Fruit fly (Drosophila melanogaster) whole organism, embryonic: ENCODE results near the gene Ssu72.

Experiments
- CG10147 ChIP-seq: fragments of 200-800 bp; sonication (Bioruptor generic); optimal IDR thresholded peaks from 2 replicates; lab custom pipeline; 2019; ENCODE audit warnings: missing biosample characterization, mild to moderate bottlenecking, missing genetic modification characterization, moderate library complexity
- CG10267 ChIP-seq: fragments of 200-800 bp; sonication (Bioruptor generic); optimal IDR thresholded peaks from 2 replicates; lab custom pipeline; 2018; ENCODE audit warnings: missing biosample characterization, mild to moderate bottlenecking, missing genetic modification characterization, moderate library complexity
- CG11456 ChIP-seq: fragments of 200-800 bp; sonication (Bioruptor generic); IDR thresholded peaks from 3 replicates; pipeline ENCODE4 v1.3.6; 2022; ENCODE audit warnings: missing biosample characterization, missing genetic modification characterization
- CG14667 ChIP-seq: fragments of 200-800 bp; sonication (Bioruptor generic); IDR thresholded peaks from 2 replicates; pipeline ENCODE4 v1.3.6; 2022; ENCODE audit warnings: missing biosample characterization, missing genetic modification characterization
- CG1529 ChIP-seq: fragments of 200-800 bp; sonication (Bioruptor generic); optimal IDR thresholded peaks from 3 replicates; lab custom pipeline; 2018; ENCODE audit warnings: missing biosample characterization, missing genetic modification characterization
- CG17361 ChIP-seq: fragments of 200-800 bp; sonication (Bioruptor generic); IDR thresholded peaks from 3 replicates; pipeline ENCODE4 v1.3.6; 2022; ENCODE audit warnings: missing biosample characterization, missing genetic modification characterization
- CG18262 ChIP-seq: fragments of 200-800 bp; optimal IDR thresholded peaks from 3 replicates; lab custom pipeline; 2019; ENCODE audit warnings: missing biosample characterization, mild to moderate bottlenecking, missing genetic modification characterization, moderate library complexity
- CG18619 ChIP-seq: fragments of 200-800 bp; sonication (Bioruptor generic); optimal IDR thresholded peaks from 3 replicates; lab custom pipeline; 2017; ENCODE audit warnings: missing biosample characterization, mild to moderate bottlenecking, missing genetic modification characterization
- CG2199 ChIP-seq: fragments of 200-800 bp; sonication (Bioruptor generic); IDR thresholded peaks from 3 replicates; pipeline ENCODE4 v1.3.6; 2022; ENCODE audit warnings: missing biosample characterization, missing genetic modification characterization
- CG33557 ChIP-seq: fragments of 200-800 bp; sonication (Bioruptor generic); optimal IDR thresholded peaks from 2 replicates; lab custom pipeline; 2019; ENCODE audit warnings: missing biosample characterization, mild to moderate bottlenecking, missing genetic modification characterization, moderate library complexity
- CG34224 ChIP-seq: fragments of 200-800 bp; sonication (Bioruptor generic); IDR thresholded peaks from 3 replicates; pipeline ENCODE4 v1.3.6; 2022; ENCODE audit warnings: missing biosample characterization, missing genetic modification characterization; ENCODE audit not compliant: partially characterized antibody
- CG3726 ChIP-seq: fragments of 200-800 bp; sonication (Bioruptor generic); IDR thresholded peaks from 3 replicates; pipeline ENCODE4, ENCODE4 v1.3.6; 2022; ENCODE audit warnings: missing biosample characterization, missing genetic modification characterization
- CG5180 ChIP-seq: fragments of 200-800 bp; sonication (Bioruptor generic); optimal IDR thresholded peaks from 3 replicates; lab custom pipeline; 2017; ENCODE audit warnings: missing biosample characterization, missing genetic modification characterization, mild to moderate bottlenecking, moderate library complexity, missing genetic modification reagents
- CG7556 ChIP-seq: fragments of 200-800 bp; sonication (Bioruptor generic); optimal IDR thresholded peaks from 2 replicates; lab custom pipeline; 2017; ENCODE audit warnings: missing biosample characterization, mild to moderate bottlenecking, missing genetic modification characterization
- CG8281 ChIP-seq: fragments of 200-800 bp; sonication (Bioruptor generic); optimal IDR thresholded peaks from 2 replicates; lab custom pipeline; 2018; ENCODE audit warnings: missing biosample characterization, mild to moderate bottlenecking, missing genetic modification characterization, moderate library complexity
- CG8290 ChIP-seq, 3 experiments: fragments of 200-800 bp; sonication (Bioruptor generic); optimal IDR thresholded peaks; 2 replicates each; lab custom pipeline; 2016 to 2019; ENCODE audit warnings: missing biosample characterization in 3 of 3, missing genetic modification characterization in 3 of 3, mild to moderate bottlenecking in 2 of 3, moderate library complexity in 1 of 3
- Dad ChIP-seq: fragments of 200-800 bp; sonication (Bioruptor generic); optimal IDR thresholded peaks from 3 replicates; lab custom pipeline; 2016; ENCODE audit warnings: missing biosample characterization, missing genetic modification characterization
- Deaf1 ChIP-seq: fragments of 200-800 bp; optimal IDR thresholded peaks from 3 replicates; lab custom pipeline; 2019; ENCODE audit warnings: missing biosample characterization, mild to moderate bottlenecking, missing genetic modification characterization, moderate library complexity
- Dek ChIP-seq: fragments of 200-800 bp; sonication (Bioruptor generic); optimal IDR thresholded peaks from 3 replicates; lab custom pipeline; 2019; ENCODE audit warnings: missing biosample characterization, mild to moderate bottlenecking, missing genetic modification characterization, moderate library complexity
- Dfd ChIP-seq, 2 experiments: fragments of >200 bp; optimal IDR thresholded peaks; 2 replicates each; lab custom pipeline; 2017; ENCODE audit warnings: missing biosample characterization in 2 of 2, missing genetic modification characterization in 2 of 2
- E2f1 ChIP-seq: fragments of 200-800 bp; sonication (Bioruptor generic); IDR thresholded peaks from 2 replicates; pipeline ENCODE4 v1.3.6; 2022; ENCODE audit warnings: missing biosample characterization, missing genetic modification characterization
- H2.0 ChIP-seq: fragments of 200-800 bp; sonication (Bioruptor generic); IDR thresholded peaks from 2 replicates; pipeline ENCODE4 v1.3.6; 2022; ENCODE audit warnings: missing biosample characterization, missing genetic modification characterization
- Hand ChIP-seq: fragments of 200-800 bp; sonication (Bioruptor generic); optimal IDR thresholded peaks from 2 replicates; lab custom pipeline; 2017; ENCODE audit warnings: mild to moderate bottlenecking, missing biosample characterization, missing genetic modification reagents, missing genetic modification characterization
- Hey ChIP-seq: fragments of 200-800 bp; sonication (Bioruptor generic); optimal IDR thresholded peaks from 3 replicates; lab custom pipeline; 2018; ENCODE audit warnings: missing biosample characterization, mild to moderate bottlenecking, missing genetic modification characterization
- Hmx ChIP-seq: fragments of 200-800 bp; sonication (Bioruptor generic); optimal IDR thresholded peaks from 2 replicates; lab custom pipeline; 2016; ENCODE audit warnings: missing biosample characterization, missing genetic modification characterization
- Hr3 ChIP-seq: fragments of 200-800 bp; sonication (Bioruptor generic); optimal IDR thresholded peaks from 3 replicates; lab custom pipeline; 2016; ENCODE audit warnings: missing biosample characterization, missing genetic modification characterization
- Hsf ChIP-seq: fragments of 200-800 bp; sonication (Bioruptor generic); optimal IDR thresholded peaks from 3 replicates; lab custom pipeline; 2016; ENCODE audit warnings: missing biosample characterization, missing genetic modification characterization
- MBD-R2 ChIP-seq: fragments of 200-800 bp; sonication (Bioruptor generic); IDR thresholded peaks from 2 replicates; pipeline ENCODE4 v1.3.6; 2022; ENCODE audit warnings: missing biosample characterization, missing genetic modification characterization
- Med ChIP-seq: fragments of 200-800 bp; sonication (Bioruptor generic); peaks from one replicate; lab custom pipeline; 2016; ENCODE audit warnings: missing biosample characterization, missing genetic modification characterization, mild to moderate bottlenecking, inconsistent platforms, moderate library complexity
- Myb ChIP-seq: fragments of 200-800 bp; sonication (Bioruptor generic); optimal IDR thresholded peaks from 2 replicates; lab custom pipeline; 2016; ENCODE audit warnings: missing biosample characterization, missing genetic modification characterization
- NFAT ChIP-seq: fragments of 200-800 bp; sonication (Bioruptor generic); IDR thresholded peaks from 2 replicates; pipeline ENCODE4 v1.3.6; 2022; ENCODE audit warnings: missing biosample characterization, missing genetic modification characterization
- Xbp1 ChIP-seq: fragments of 200-800 bp; sonication (Bioruptor generic); optimal IDR thresholded peaks from 3 replicates; lab custom pipeline; 2016; ENCODE audit warnings: missing biosample characterization, mild to moderate bottlenecking, missing genetic modification characterization
- YL-1 ChIP-seq: fragments of 200-800 bp; sonication (Bioruptor generic); optimal IDR thresholded peaks from 3 replicates; lab custom pipeline; 2017; ENCODE audit warnings: missing biosample characterization, mild to moderate bottlenecking, missing genetic modification characterization
- ap ChIP-seq: fragments of 200-800 bp; sonication (Bioruptor generic); IDR thresholded peaks from 2 replicates; pipeline ENCODE4 v1.3.6; 2022; ENCODE audit warnings: missing biosample characterization, missing genetic modification characterization
- az2 ChIP-seq: fragments of 200-800 bp; sonication (Bioruptor generic); optimal IDR thresholded peaks from 3 replicates; lab custom pipeline; 2016; ENCODE audit warnings: missing biosample characterization, missing genetic modification characterization
- bcd ChIP-seq: fragments of 200-800 bp; sonication (Bioruptor generic); optimal IDR thresholded peaks from 2 replicates; lab custom pipeline; 2017; ENCODE audit warnings: missing biosample characterization, mild to moderate bottlenecking, missing genetic modification characterization
- cad ChIP-seq: fragments of >200 bp; optimal IDR thresholded peaks from 2 replicates; lab custom pipeline; 2017; ENCODE audit warnings: missing biosample characterization, missing genetic modification characterization
- cato ChIP-seq: fragments of 200-800 bp; sonication (Bioruptor generic); optimal IDR thresholded peaks from 2 replicates; lab custom pipeline; 2016; ENCODE audit warnings: missing biosample characterization, missing genetic modification characterization, borderline replicate concordance
- dm ChIP-seq: fragments of 200-800 bp; sonication (Bioruptor generic); optimal IDR thresholded peaks from 3 replicates; lab custom pipeline; 2016; ENCODE audit warnings: missing biosample characterization, missing genetic modification characterization
- dpn ChIP-seq, 2 experiments: fragments of 200-800 bp; sonication (Bioruptor generic); optimal IDR thresholded peaks; 3 replicates each; lab custom pipeline; 2016; ENCODE audit warnings: missing biosample characterization in 2 of 2, missing genetic modification characterization in 2 of 2
- grau ChIP-seq: fragments of 200-800 bp; optimal IDR thresholded peaks from 3 replicates; lab custom pipeline; 2019; ENCODE audit warnings: missing biosample characterization, mild to moderate bottlenecking, missing genetic modification characterization, moderate library complexity
- hkb ChIP-seq, 2 experiments: fragments of 200-800 bp in 1 of 2; fragments of >200 bp in 1 of 2; sonication (Bioruptor generic) in 1 of 2; IDR thresholded peaks in 1 of 2; optimal IDR thresholded peaks in 1 of 2; 2 replicates each; pipeline versions ENCODE4 v1.3.6 to Lab custom; 2017 to 2022; ENCODE audit warnings: missing biosample characterization in 1 of 2, missing genetic modification characterization in 1 of 2
- lola ChIP-seq, 3 experiments: fragments of >200 bp in 2 of 3; fragments of 200-800 bp in 1 of 3; sonication (Bioruptor generic) in 1 of 3; optimal IDR thresholded peaks; 2 replicates each; lab custom pipeline; 2017 to 2019; ENCODE audit warnings: missing biosample characterization in 3 of 3, missing genetic modification characterization in 3 of 3, mild to moderate bottlenecking in 1 of 3, moderate library complexity in 1 of 3
- maf-S ChIP-seq: fragments of 200-800 bp; sonication (Bioruptor generic); optimal IDR thresholded peaks from 2 replicates; lab custom pipeline; 2016; ENCODE audit warnings: missing biosample characterization, missing genetic modification characterization
- pho ChIP-seq: fragments of 200-800 bp; sonication (Bioruptor generic); optimal IDR thresholded peaks from 2 replicates; lab custom pipeline; 2016; ENCODE audit warnings: missing biosample characterization, missing genetic modification characterization
- run ChIP-seq: fragments of 200-800 bp; sonication (Bioruptor generic); optimal IDR thresholded peaks from 3 replicates; lab custom pipeline; 2018; ENCODE audit warnings: missing biosample characterization, mild to moderate bottlenecking, missing genetic modification characterization
- twi ChIP-seq: fragments of 200-800 bp; optimal IDR thresholded peaks from 2 replicates; lab custom pipeline; 2019; ENCODE audit warnings: missing biosample characterization, mild to moderate bottlenecking, missing genetic modification characterization, moderate library complexity
- vvl ChIP-seq: fragments of 200-800 bp; sonication (Bioruptor generic); IDR thresholded peaks from 2 replicates; pipeline ENCODE4 v1.3.6; 2022; ENCODE audit warnings: missing biosample characterization, missing genetic modification characterization
- wor ChIP-seq: fragments of 200-800 bp; sonication (Bioruptor generic); IDR thresholded peaks from 2 replicates; pipeline ENCODE4 v1.3.6; 2022; ENCODE audit warnings: missing biosample characterization, missing genetic modification characterization

Gene Ssu72

dm6 chrX:19645873-19646541 lies 18.4 kb upstream of the Ssu72 start, which contains the start of gene Arp10 (continued):
- TF ChIP-seq hkb (optimal IDR thresholded peaks at IDR 0.05; lab: Kevin White, UChicago) (no peak), hkb (GFP tag; IDR thresholded peaks at IDR 0.05; lab: Robert Waterston, UW) (no peak), twi (tag; lab: Kevin White, UChicago) (no peak), maf-S (GFP tag; lab: Kevin White, UChicago) (no peak), Hey (tag; lab: Kevin White, UChicago) (no peak), Myb (GFP tag; lab: Kevin White, UChicago) (peak; percentile 37), CG3726 (GFP tag; lab: Robert Waterston, UW) (no peak), Xbp1 (GFP tag; lab: Kevin White, UChicago) (peak; percentile 31), CG8290 (GFP tag; optimal IDR thresholded peaks at IDR 0.05; lab: Kevin White, UChicago) (peak; percentile 42), CG8290 (tag; optimal IDR thresholded peaks at IDR 0.05; lab: Kevin White, UChicago) (no peak), CG18262 (tag; lab: Kevin White, UChicago) (peak; percentile 13), dpn (GFP tag; optimal IDR thresholded peaks at IDR 0.05; lab: Kevin White, UChicago) (no peak), CG18619 (GFP tag; lab: Kevin White, UChicago) (no peak), grau (tag; lab: Kevin White, UChicago) (peak; percentile 46), Hr3 (no peak), cato (no peak), lola (GFP tag; optimal IDR thresholded peaks at IDR 0.05; lab: Kevin White, UChicago) (peak in 2 of 3 experiments; percentile 3 to 81), E2f1 (GFP tag; lab: Robert Waterston, UW) (no peak), cad (no peak), run (tag; lab: Kevin White, UChicago) (no peak), CG7556 (GFP tag; lab: Kevin White, UChicago) (no peak), YL-1 (GFP tag; lab: Kevin White, UChicago) (peak; percentile 18), bcd (no peak), Dad (GFP tag; lab: Kevin White, UChicago) (no peak), CG10267 (tag; lab: Kevin White, UChicago) (peak; percentile 26), pho (GFP tag; lab: Kevin White, UChicago) (no peak), Hsf (peak; percentile 22), Dfd (GFP tag; optimal IDR thresholded peaks at IDR 0.05; lab: Kevin White, UChicago) (peak in 1 of 2 experiments; percentile 22), dm (GFP tag; lab: Kevin White, UChicago) (no peak), ap (GFP tag; lab: Robert Waterston, UW) (no peak), CG1529 (no peak), CG33557 (GFP tag; lab: Kevin White, UChicago) (peak; percentile 2), CG11456 (GFP tag; lab: Robert Waterston, UW) (peak; percentile 52; the same call in 1 of the 3 replicates), NFAT (GFP tag; lab: Robert Waterston, UW) (no peak), CG2199 (GFP tag; lab: Robert Waterston, UW) (no peak), Hmx (GFP tag; lab: Kevin White, UChicago) (no peak), CG5180 (GFP tag; lab: Kevin White, UChicago) (no peak), Dek (tag; lab: Kevin White, UChicago) (no peak), Med (GFP tag; lab: Kevin White, UChicago) (peak; percentile 57), Hand (GFP tag; lab: Kevin White, UChicago) (no peak), wor (GFP tag; lab: Robert Waterston, UW) (no peak), az2 (GFP tag; lab: Kevin White, UChicago) (no peak), Deaf1 (no peak), CG14667 (GFP tag; lab: Robert Waterston, UW) (no peak), H2.0 (GFP tag; lab: Robert Waterston, UW) (no peak), CG17361 (GFP tag; lab: Robert Waterston, UW) (0 out of 3 replicates have a peak, but pooled peaks have one; percentile 35), MBD-R2 (GFP tag; lab: Robert Waterston, UW) (peak; percentile 73), CG10147 (GFP tag; lab: Kevin White, UChicago) (no peak), CG8281 (no peak), vvl (GFP tag; lab: Robert Waterston, UW) (no peak), CG34224 (GFP tag; lab: Robert Waterston, UW) (no peak)
